Worm (Caenorhabditis elegans) whole organism, late embryonic: ENCODE measurements around the gene ZK121.2.

ENCODE experiments used
- T23F11.4 ChIP-seq: fragments of 200-800 bp; sonication (Bioruptor generic); optimal IDR thresholded peaks from 2 replicates; lab custom pipeline; 2018; ENCODE audit warnings: mild to moderate bottlenecking, missing genetic modification characterization, missing compliant biosample characterization
- ceh-18 ChIP-seq: sonication (generic microtip); optimal IDR thresholded peaks from 2 replicates; lab custom pipeline; 2016; ENCODE audit warnings: missing genetic modification characterization, missing compliant biosample characterization
- ceh-19 ChIP-seq: fragments of 200-800 bp; sonication (Bioruptor generic); optimal IDR thresholded peaks from 2 replicates; lab custom pipeline; 2018; ENCODE audit warnings: mild to moderate bottlenecking, missing genetic modification characterization, missing compliant biosample characterization
- ceh-30 ChIP-seq: fragments of 150-350 bp; optimal IDR thresholded peaks from 2 replicates; lab custom pipeline; 2014; ENCODE audit warnings: missing biosample characterization, missing genetic modification characterization
- dve-1 ChIP-seq: sonication (generic microtip); optimal IDR thresholded peaks from 2 replicates; lab custom pipeline; 2017; ENCODE audit warnings: antibody characterized with exemption, mild to moderate bottlenecking, missing genetic modification characterization, missing compliant biosample characterization
- fkh-6 ChIP-seq: sonication (generic microtip); optimal IDR thresholded peaks from 2 replicates; lab custom pipeline; 2016; ENCODE audit warnings: missing genetic modification characterization, missing compliant biosample characterization
- gmeb-2 ChIP-seq: sonication (generic microtip); optimal IDR thresholded peaks from 2 replicates; lab custom pipeline; 2016; ENCODE audit warnings: missing genetic modification characterization, inconsistent platforms, missing compliant biosample characterization
- hlh-15 ChIP-seq: sonication (generic microtip); optimal IDR thresholded peaks from 2 replicates; lab custom pipeline; 2016; ENCODE audit warnings: missing genetic modification characterization, missing compliant biosample characterization
- hlh-6 ChIP-seq: sonication (generic microtip); optimal IDR thresholded peaks from 2 replicates; lab custom pipeline; 2016; ENCODE audit warnings: missing genotype, missing genetic modification characterization, missing compliant biosample characterization
- mec-3 ChIP-seq: sonication (generic microtip); optimal IDR thresholded peaks from 2 replicates; lab custom pipeline; 2016; ENCODE audit warnings: borderline replicate concordance, missing genetic modification characterization, missing compliant biosample characterization
- nhr-11 ChIP-seq: fragments of 150-350 bp; optimal IDR thresholded peaks from 2 replicates; lab custom pipeline; 2014; ENCODE audit warnings: missing biosample characterization, missing genetic modification characterization
- npax-4 ChIP-seq: sonication (generic microtip); optimal IDR thresholded peaks from 2 replicates; lab custom pipeline; 2016; ENCODE audit warnings: missing genetic modification characterization, missing compliant biosample characterization
- pha-4 ChIP-seq: fragments of 150-350 bp; optimal IDR thresholded peaks from 2 replicates; lab custom pipeline; 2018; ENCODE audit warnings: missing biosample characterization, missing genetic modification reagents, missing genetic modification characterization
- tbx-2 ChIP-seq: sonication (generic microtip); optimal IDR thresholded peaks from 2 replicates; lab custom pipeline; 2016; ENCODE audit warnings: missing genetic modification characterization, missing compliant biosample characterization
- unc-3 ChIP-seq, 2 experiments: fragments of 200-800 bp in 1 of 2; sonication (Bioruptor generic) in 1 of 2; sonication (generic microtip) in 1 of 2; conservative IDR thresholded peaks in 1 of 2; optimal IDR thresholded peaks in 1 of 2; 2 replicates each; pipeline versions ENCODE4 v1.3.6 to Lab custom; 2016 to 2022; ENCODE audit warnings: missing compliant biosample characterization in 2 of 2, missing genetic modification characterization in 2 of 2, missing genetic modification reagents in 1 of 2

The ZK121.2 gene

ce11 chrIII:5385315-5385714, 43.8 kb downstream of the ZK121.2 start, which contains the start of gene Y32H12A.7:
Gene Y32H12A.7, minus strand, starts transcription at chrIII:5385415.
- TF ChIP-seq ceh-30 (no peak), gmeb-2 (no peak), hlh-6 (tag; lab: Kevin White, UChicago) (no peak)

DNA sequence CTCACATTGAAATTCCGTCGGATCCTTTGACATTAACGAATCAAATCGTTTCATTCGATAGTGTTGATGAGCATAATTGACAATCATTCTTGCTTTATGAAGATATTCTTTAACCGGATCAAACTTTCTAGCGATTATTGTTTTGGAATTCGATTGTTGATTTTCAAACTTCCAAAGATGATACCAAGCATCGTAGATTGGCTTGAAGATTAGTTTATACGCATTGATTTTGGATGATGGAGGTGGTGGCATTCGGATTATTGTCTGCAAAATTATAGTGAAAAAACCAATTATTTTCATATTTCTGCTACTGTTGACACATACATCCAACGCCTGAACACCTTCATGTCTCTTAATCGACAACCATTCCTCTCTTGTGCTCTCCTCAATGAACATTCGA, 46.6 kb downstream of the ZK121.2 start:
- TF ChIP-seq dve-1 (tag; lab: Kevin White, UChicago) (no peak), T23F11.4 (GFP tag; lab: Kevin White, UChicago) (no peak), mec-3 (tag; lab: Kevin White, UChicago) (no peak), fkh-6 (no peak), tbx-2 (tag; lab: Kevin White, UChicago) (no peak), ceh-18 (tag; lab: Kevin White, UChicago) (no peak), unc-3 (GFP tag; conservative IDR thresholded peaks at IDR 0.05; lab: Robert Waterston, UW) (no peak), unc-3 (tag; optimal IDR thresholded peaks at IDR 0.05; lab: Kevin White, UChicago) (no peak), hlh-6 (tag; lab: Kevin White, UChicago) (no peak), ceh-19 (GFP tag; lab: Kevin White, UChicago) (no peak), npax-4 (tag; lab: Kevin White, UChicago) (no peak)

ce11 chrIII:5389365-5389764, 47.9 kb downstream of the ZK121.2 start:
- TF ChIP-seq nhr-11 (tag; lab: Kevin White, UChicago) (no peak), hlh-15 (tag; lab: Kevin White, UChicago) (no peak), T23F11.4 (GFP tag; lab: Kevin White, UChicago) (no peak), mec-3 (tag; lab: Kevin White, UChicago) (no peak), pha-4 (tag; lab: Kevin White, UChicago) (no peak)
